In the genomic region with DNA sequence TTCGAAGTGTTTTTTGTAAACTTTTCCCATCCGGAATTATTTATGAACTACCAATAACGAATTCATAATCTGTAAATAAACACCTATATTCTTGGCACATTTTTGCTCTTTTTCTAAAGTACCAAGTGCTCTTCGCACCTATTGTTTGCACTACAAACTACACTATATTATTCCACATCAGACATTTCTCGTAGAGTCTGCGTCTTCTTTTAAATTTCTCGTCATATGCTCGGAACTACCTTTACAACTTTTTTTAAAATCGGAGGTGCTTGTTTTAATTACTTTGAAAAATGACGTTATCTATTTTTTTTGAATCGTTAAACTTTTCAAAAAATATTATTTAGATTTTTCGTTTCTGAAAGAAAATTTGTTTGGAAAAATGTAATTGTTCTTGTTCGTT, we compare ENCODE assay signal across 1 worm cellular context.
TF ChIP-seq lines count a peak whose summit lies in the region.

TSS of gene nhr-201 (plus strand) at position 29 of the 400 bp plus-strand sequence.

TF ChIP-seq in whole organism, L4 larva, 104 proteins besides CTCF, POLR2A, EP300 and RAD21 (continued from another document):
- TF ChIP-seq mes-2 (tag; optimal IDR thresholded peaks at IDR 0.05; lab: Kevin White, UChicago; ENCODE audit: poor library complexity, severe bottlenecking) (no peak), pha-4 (GFP tag; IDR thresholded peaks at IDR 0.05; lab: Robert Waterston, UW) (no peak), pha-4 (tag; optimal IDR thresholded peaks at IDR 0.05; lab: Kevin White, UChicago) (no peak), dmd-9 (GFP tag; IDR thresholded peaks at IDR 0.05; lab: Robert Waterston, UW) (no peak), hlh-30 (tag; optimal IDR thresholded peaks at IDR 0.05; lab: Kevin White, UChicago; ENCODE audit: insufficient read depth) (peak; percentile 59), F49E8.2 (tag; optimal IDR thresholded peaks at IDR 0.05; lab: Kevin White, UChicago; ENCODE audit: borderline replicate concordance) (no peak), lin-29 (GFP tag; IDR thresholded peaks at IDR 0.05; lab: Robert Waterston, UW) (no peak), ceh-28 (tag; optimal IDR thresholded peaks at IDR 0.05; lab: Kevin White, UChicago) (no peak), dmd-6 (GFP tag; IDR thresholded peaks at IDR 0.05; lab: Robert Waterston, UW) (peak; percentile 46; the same call in 1 of the 2 replicates), Y105C5A.15 (GFP tag; IDR thresholded peaks at IDR 0.05; lab: Robert Waterston, UW) (no peak), daf-19 (GFP tag; conservative IDR thresholded peaks at IDR 0.05; lab: Robert Waterston, UW) (no peak), mxl-3 (GFP tag; optimal IDR thresholded peaks at IDR 0.05; lab: Kevin White, UChicago) (no peak), ztf-7 (tag; optimal IDR thresholded peaks at IDR 0.05; lab: Kevin White, UChicago) (no peak), hif-1 (tag; optimal IDR thresholded peaks at IDR 0.05; lab: Kevin White, UChicago) (no peak), lsy-2 (tag; optimal IDR thresholded peaks at IDR 0.05; lab: Kevin White, UChicago) (peak in 1 of 2 experiments; percentile 25), F10B5.3 (tag; optimal IDR thresholded peaks at IDR 0.05; lab: Kevin White, UChicago) (no peak), snpc-4 (tag; optimal IDR thresholded peaks at IDR 0.05; lab: Kevin White, UChicago) (no peak), dmd-8 (GFP tag; IDR thresholded peaks at IDR 0.05; lab: Robert Waterston, UW) (no peak), duxl-1 (tag; optimal IDR thresholded peaks at IDR 0.05; lab: Kevin White, UChicago; ENCODE audit: poor library complexity) (no peak), skn-1 (tag; optimal IDR thresholded peaks at IDR 0.05; lab: Kevin White, UChicago) (no peak), nhr-11 (tag; optimal IDR thresholded peaks at IDR 0.05; lab: Kevin White, UChicago) (no peak), nhr-237 (tag; optimal IDR thresholded peaks at IDR 0.05; lab: Kevin White, UChicago) (no peak), ztf-11 (tag; optimal IDR thresholded peaks at IDR 0.05; lab: Kevin White, UChicago) (no peak), zip-11 (GFP tag; IDR thresholded peaks at IDR 0.05; lab: Robert Waterston, UW) (no peak), ZK546.5 (tag; optimal IDR thresholded peaks at IDR 0.05; lab: Kevin White, UChicago) (no peak), tag-97 (GFP tag; IDR thresholded peaks at IDR 0.05; lab: Robert Waterston, UW) (no peak), nhr-28 (tag; optimal IDR thresholded peaks at IDR 0.05; lab: Kevin White, UChicago) (peak; percentile 95), arid-1 (GFP tag; conservative IDR thresholded peaks at IDR 0.05; lab: Robert Waterston, UW) (no peak), dve-1 (tag; optimal IDR thresholded peaks at IDR 0.05; lab: Kevin White, UChicago; ENCODE audit: insufficient read depth) (peak; percentile 64), aha-1 (tag; lab: Kevin White, UChicago) (no peak), F26F4.8 (GFP tag; conservative IDR thresholded peaks at IDR 0.05; lab: Robert Waterston, UW) (no peak), fos-1 (tag; optimal IDR thresholded peaks at IDR 0.05; lab: Kevin White, UChicago) (no peak), madf-5 (GFP tag; IDR thresholded peaks at IDR 0.05; lab: Robert Waterston, UW) (no peak), Y75B8A.6 (GFP tag; IDR thresholded peaks at IDR 0.05; lab: Robert Waterston, UW) (no peak)
